Worm (Caenorhabditis elegans) whole organism, L3 larva: ENCODE results near the gene tbb-1.

Source experiments
- egl-27 ChIP-seq: sonication (generic microtip); optimal IDR thresholded peaks from 4 replicates; lab custom pipeline; 2017; ENCODE audit warnings: missing biosample characterization, missing genetic modification reagents, missing genetic modification characterization
- nhr-11 ChIP-seq: fragments of 150-350 bp; optimal IDR thresholded peaks from 2 replicates; lab custom pipeline; 2014; ENCODE audit warnings: missing biosample characterization, missing genetic modification characterization
- pqm-1 ChIP-seq: fragments of 150-350 bp; optimal IDR thresholded peaks from 2 replicates; lab custom pipeline; 2017; ENCODE audit warnings: missing biosample characterization, missing genetic modification characterization, inconsistent platforms
- tbx-2 ChIP-seq: sonication (generic microtip); optimal IDR thresholded peaks from 2 replicates; lab custom pipeline; 2016; ENCODE audit warnings: mild to moderate bottlenecking, missing genetic modification characterization, missing compliant biosample characterization

ce11 chrIII:10720170-10720569 is 22.1 kb downstream of the tbb-1 start:
- TF ChIP-seq egl-27 (tag; lab: Kevin White, UChicago) (peak; percentile 29), pqm-1 (tag; lab: Kevin White, UChicago) (peak; percentile 68), tbx-2 (tag; lab: Kevin White, UChicago) (peak; percentile 33), nhr-11 (tag; lab: Kevin White, UChicago) (peak; percentile 6)
